Worm (Caenorhabditis elegans): Measurements from ENCODE around the gene glr-7.

ce11 chrX:2441163-2441562 lies 21.5 kb upstream of the glr-7 start:
- no peak for TF ChIP-seq ceh-36 (tag; optimal IDR thresholded peaks at IDR 0.05)
- TF ChIP-seq hmbx-1 (tag; optimal IDR thresholded peaks at IDR 0.05), result no peak
- no peak for TF ChIP-seq ama-1 (optimal IDR thresholded peaks at IDR 0.05)
- no peak for TF ChIP-seq hmg-4 (GFP tag; optimal IDR thresholded peaks at IDR 0.05)
- TF ChIP-seq B0310.2 (tag; optimal IDR thresholded peaks at IDR 0.05), result no peak
- TF ChIP-seq F13C5.2 (tag; optimal IDR thresholded peaks at IDR 0.05), result no peak
- TF ChIP-seq tra-4 (tag; optimal IDR thresholded peaks at IDR 0.05), result no peak
- no peak for TF ChIP-seq tbx-37 (GFP tag; conservative IDR thresholded peaks at IDR 0.05)
- no peak for TF ChIP-seq sea-1 (GFP tag; conservative IDR thresholded peaks at IDR 0.05)
- no peak for TF ChIP-seq aly-1 (tag; optimal IDR thresholded peaks at IDR 0.05)
- TF ChIP-seq ceh-13 (GFP tag; optimal IDR thresholded peaks at IDR 0.05), result no peak
- TF ChIP-seq pes-1 (GFP tag; IDR thresholded peaks at IDR 0.05), result no peak
